Worm (Caenorhabditis elegans): ENCODE data around the gene T08E11.1.

T08E11.1 gene

ce11 chrII:1836204-1836603, at the start of gene T08E11.1:
Gene T08E11.1 (plus strand): TSS chrII:1836504.
- TF ChIP-seq elt-1 (tag; optimal IDR thresholded peaks at IDR 0.05) (no peak), ceh-16 (tag; optimal IDR thresholded peaks at IDR 0.05) (no peak), unc-62 (GFP tag; optimal IDR thresholded peaks at IDR 0.05) (no peak), elt-2 (tag; optimal IDR thresholded peaks at IDR 0.05) (peak; percentile 8), lin-15B (tag; optimal IDR thresholded peaks at IDR 0.05) (no peak), sea-2 (GFP tag; optimal IDR thresholded peaks at IDR 0.05) (no peak)

ce11 chrII:1787208-1787607, 49.1 kb upstream of the T08E11.1 start:
- TF ChIP-seq nfya-1 (tag; optimal IDR thresholded peaks at IDR 0.05; ENCODE audit: insufficient read depth) (no peak), eor-1 (tag; optimal IDR thresholded peaks at IDR 0.05) (no peak), hmg-11 (tag; optimal IDR thresholded peaks at IDR 0.05) (no peak), fkh-10 (GFP tag; optimal IDR thresholded peaks at IDR 0.05) (no peak), fkh-2 (tag; optimal IDR thresholded peaks at IDR 0.05) (no peak), nhr-237 (tag; optimal IDR thresholded peaks at IDR 0.05) (no peak), mml-1 (tag; optimal IDR thresholded peaks at IDR 0.05) (no peak), nhr-67 (tag; optimal IDR thresholded peaks at IDR 0.05) (no peak), elt-3 (tag; optimal IDR thresholded peaks at IDR 0.05) (no peak), ztf-4 (tag; optimal IDR thresholded peaks at IDR 0.05) (no peak), nhr-11 (tag; optimal IDR thresholded peaks at IDR 0.05) (no peak), nhr-77 (tag; optimal IDR thresholded peaks at IDR 0.05) (no peak), ama-1 (optimal IDR thresholded peaks at IDR 0.05) (no peak), nhr-76 (tag; optimal IDR thresholded peaks at IDR 0.05) (no peak), snpc-4 (tag; optimal IDR thresholded peaks at IDR 0.05) (no peak), skn-1 (tag; optimal IDR thresholded peaks at IDR 0.05) (no peak), ceh-9 (tag; optimal IDR thresholded peaks at IDR 0.05) (no peak), ztf-11 (tag; optimal IDR thresholded peaks at IDR 0.05) (no peak), unc-62 (GFP tag; optimal IDR thresholded peaks at IDR 0.05) (no peak), ZK546.5 (tag; optimal IDR thresholded peaks at IDR 0.05) (no peak)

ce11 chrII:1788087-1788486, 48.2 kb upstream of the T08E11.1 start, which contains the start of the genes C08F1.6 and fbxb-13:
Gene C08F1.6 (minus strand): TSS chrII:1788187.
Gene fbxb-13 (plus strand): TSS chrII:1788277.
- TF ChIP-seq ceh-16 (tag; optimal IDR thresholded peaks at IDR 0.05) (no peak), fos-1 (tag; optimal IDR thresholded peaks at IDR 0.05) (no peak), nhr-12 (tag; optimal IDR thresholded peaks at IDR 0.05) (no peak), unc-39 (tag; optimal IDR thresholded peaks at IDR 0.05) (no peak), nhr-23 (tag; optimal IDR thresholded peaks at IDR 0.05) (no peak), pqm-1 (tag; optimal IDR thresholded peaks at IDR 0.05) (no peak), daf-12 (tag; optimal IDR thresholded peaks at IDR 0.05) (no peak), mdl-1 (tag; optimal IDR thresholded peaks at IDR 0.05) (no peak), zag-1 (tag; optimal IDR thresholded peaks at IDR 0.05) (no peak), nhr-25 (tag; optimal IDR thresholded peaks at IDR 0.05) (no peak), fkh-2 (tag; optimal IDR thresholded peaks at IDR 0.05) (no peak), hmg-11 (tag; optimal IDR thresholded peaks at IDR 0.05) (no peak), ama-1 (optimal IDR thresholded peaks at IDR 0.05) (no peak), ceh-9 (tag; optimal IDR thresholded peaks at IDR 0.05) (no peak), nhr-28 (tag; optimal IDR thresholded peaks at IDR 0.05) (no peak), nhr-11 (tag; optimal IDR thresholded peaks at IDR 0.05) (no peak)

ce11 chrII:1806358-1806757, 29.9 kb upstream of the T08E11.1 start, which contains the start of gene C08F1.12:
Gene C08F1.12 (minus strand): TSS chrII:1806458.
- TF ChIP-seq hmg-11 (tag; optimal IDR thresholded peaks at IDR 0.05): no peak
- no peak for TF ChIP-seq egl-27 (tag; optimal IDR thresholded peaks at IDR 0.05)
- no peak for TF ChIP-seq fos-1 (tag; optimal IDR thresholded peaks at IDR 0.05)
- no peak for TF ChIP-seq nhr-77 (tag; optimal IDR thresholded peaks at IDR 0.05)
- no peak for TF ChIP-seq pha-4 (tag; optimal IDR thresholded peaks at IDR 0.05)
- TF ChIP-seq daf-12 (tag; optimal IDR thresholded peaks at IDR 0.05): no peak
- TF ChIP-seq mml-1 (tag; optimal IDR thresholded peaks at IDR 0.05): no peak
- TF ChIP-seq elt-3 (tag; optimal IDR thresholded peaks at IDR 0.05): no peak
- no peak for TF ChIP-seq nhr-76 (tag; optimal IDR thresholded peaks at IDR 0.05)

ce11 chrII:1808217-1808616, 28.1 kb upstream of the T08E11.1 start, which contains the start of gene C08F1.8:
Gene C08F1.8 (minus strand): TSS chrII:1808317.
- TF ChIP-seq ceh-82 (tag; optimal IDR thresholded peaks at IDR 0.05): no peak
- TF ChIP-seq egl-27 (tag; optimal IDR thresholded peaks at IDR 0.05): no peak
